Worm (Caenorhabditis elegans) whole organism, mixed stage, embryonic: ENCODE data around the gene K09B3.1.

Experiments used
- M03D4.4 ChIP-seq: sonication (generic microtip); optimal IDR thresholded peaks from 2 replicates; lab custom pipeline; 2017; ENCODE audit warnings: mild to moderate bottlenecking, missing genetic modification characterization, missing compliant biosample characterization
- blmp-1 ChIP-seq: fragments of 150-350 bp; optimal IDR thresholded peaks from 2 replicates; lab custom pipeline; 2014; ENCODE audit warnings: missing biosample characterization, missing genetic modification characterization
- ceh-39 ChIP-seq: fragments of 150-350 bp; optimal IDR thresholded peaks from 2 replicates; lab custom pipeline; 2014; ENCODE audit warnings: missing biosample characterization, missing genetic modification characterization
- ceh-43 ChIP-seq: fragments of 200-800 bp; sonication (Bioruptor generic); optimal IDR thresholded peaks from 2 replicates; lab custom pipeline; 2018; ENCODE audit warnings: mild to moderate bottlenecking, missing genetic modification characterization, moderate library complexity, missing compliant biosample characterization
- ceh-83 ChIP-seq: fragments of 200-800 bp; sonication (Bioruptor generic); optimal IDR thresholded peaks from 2 replicates; lab custom pipeline; 2018; ENCODE audit warnings: mild to moderate bottlenecking, missing genetic modification characterization, missing compliant biosample characterization
- ces-1 ChIP-seq: fragments of 150-350 bp; optimal IDR thresholded peaks from 2 replicates; lab custom pipeline; 2014; ENCODE audit warnings: missing biosample characterization, missing genetic modification reagents, missing genetic modification characterization
- cnd-1 ChIP-seq: fragments of 200-800 bp; sonication (Bioruptor generic); optimal IDR thresholded peaks from 2 replicates; lab custom pipeline; 2018; ENCODE audit warnings: mild to moderate bottlenecking, missing genetic modification characterization, missing compliant biosample characterization
- drap-1 ChIP-seq: fragments of 200-800 bp; sonication (Bioruptor generic); optimal IDR thresholded peaks from 3 replicates; lab custom pipeline; 2018; ENCODE audit warnings: mild to moderate bottlenecking, missing genetic modification characterization, missing compliant biosample characterization
- elt-3 ChIP-seq: fragments of 150-350 bp; optimal IDR thresholded peaks from 2 replicates; lab custom pipeline; 2014; ENCODE audit warnings: missing biosample characterization, missing genetic modification characterization
- flh-1 ChIP-seq: fragments of 200-800 bp; sonication (Bioruptor generic); optimal IDR thresholded peaks from 2 replicates; lab custom pipeline; 2018; ENCODE audit warnings: mild to moderate bottlenecking, missing genetic modification characterization, moderate library complexity, missing compliant biosample characterization
- ham-2 ChIP-seq: fragments of 200-800 bp; sonication (Bioruptor generic); optimal IDR thresholded peaks from 2 replicates; lab custom pipeline; 2018; ENCODE audit warnings: mild to moderate bottlenecking, missing genetic modification characterization, missing compliant biosample characterization
- hlh-1 ChIP-seq: fragments of 150-350 bp; optimal IDR thresholded peaks from 2 replicates; lab custom pipeline; 2014; ENCODE audit warnings: missing biosample characterization, missing genetic modification reagents, missing genetic modification characterization
- lin-13 ChIP-seq: fragments of 150-350 bp; optimal IDR thresholded peaks from 2 replicates; lab custom pipeline; 2014; ENCODE audit warnings: missing biosample characterization, missing genetic modification characterization
- lin-32 ChIP-seq: fragments of 200-800 bp; sonication (Bioruptor generic); optimal IDR thresholded peaks from 2 replicates; lab custom pipeline; 2018; ENCODE audit warnings: mild to moderate bottlenecking, missing genetic modification characterization, missing compliant biosample characterization
- lsy-2 ChIP-seq: fragments of 150-350 bp; optimal IDR thresholded peaks from 2 replicates; lab custom pipeline; 2014; ENCODE audit warnings: missing biosample characterization, missing genetic modification characterization
- mab-5 ChIP-seq: fragments of 150-350 bp; optimal IDR thresholded peaks from 2 replicates; lab custom pipeline; 2014; ENCODE audit warnings: missing biosample characterization, missing genetic modification characterization
- mep-1 ChIP-seq: fragments of 150-350 bp; optimal IDR thresholded peaks from 2 replicates; lab custom pipeline; 2017; ENCODE audit warnings: missing biosample characterization, missing genetic modification reagents, missing genetic modification characterization, inconsistent platforms
- mls-2 ChIP-seq: sonication (generic microtip); optimal IDR thresholded peaks from 2 replicates; lab custom pipeline; 2016; ENCODE audit warnings: mild to moderate bottlenecking, missing genetic modification characterization, moderate library complexity, missing compliant biosample characterization
- nhr-12 ChIP-seq: fragments of 150-350 bp; optimal IDR thresholded peaks from 2 replicates; lab custom pipeline; 2014; ENCODE audit warnings: missing biosample characterization, missing genetic modification characterization
- nhr-2 ChIP-seq: fragments of 150-350 bp; optimal IDR thresholded peaks from 2 replicates; lab custom pipeline; 2014; ENCODE audit warnings: missing biosample characterization, missing genetic modification characterization
- nhr-237 ChIP-seq: fragments of 150-350 bp; optimal IDR thresholded peaks from 2 replicates; lab custom pipeline; 2014; ENCODE audit warnings: missing biosample characterization, missing genetic modification characterization
- nhr-76 ChIP-seq: sonication (generic microtip); optimal IDR thresholded peaks from 2 replicates; lab custom pipeline; 2017; ENCODE audit warnings: missing biosample characterization, missing genetic modification characterization
- pha-4 ChIP-seq: fragments of 150-350 bp; optimal IDR thresholded peaks from 2 replicates; lab custom pipeline; 2018; ENCODE audit warnings: missing biosample characterization, missing genetic modification reagents, missing genetic modification characterization
- snpc-4 ChIP-seq: fragments of 150-350 bp; optimal IDR thresholded peaks from 2 replicates; lab custom pipeline; 2014; ENCODE audit warnings: missing biosample characterization, missing genetic modification characterization
- sptf-1 ChIP-seq: sonication (generic microtip); optimal IDR thresholded peaks from 2 replicates; lab custom pipeline; 2017; ENCODE audit warnings: mild to moderate bottlenecking, missing genetic modification characterization, moderate library complexity, missing compliant biosample characterization
- tbx-8 ChIP-seq: fragments of 200-800 bp; sonication (Bioruptor generic); optimal IDR thresholded peaks from 2 replicates; lab custom pipeline; 2018; ENCODE audit warnings: mild to moderate bottlenecking, missing genetic modification characterization, moderate library complexity, missing compliant biosample characterization
- unc-120 ChIP-seq: sonication (generic microtip); optimal IDR thresholded peaks from 2 replicates; lab custom pipeline; 2017; ENCODE audit warnings: missing genetic modification characterization, missing compliant biosample characterization; ENCODE audit not compliant: poor library complexity, severe bottlenecking
- unc-39 ChIP-seq: fragments of 150-350 bp; optimal IDR thresholded peaks from 2 replicates; lab custom pipeline; 2014; ENCODE audit warnings: missing biosample characterization, missing genetic modification characterization
- unc-62 ChIP-seq: fragments of 150-350 bp; optimal IDR thresholded peaks from 2 replicates; lab custom pipeline; 2014; ENCODE audit warnings: missing biosample characterization, missing genetic modification reagents, missing genetic modification characterization
- ztf-11 ChIP-seq: fragments of 150-350 bp; optimal IDR thresholded peaks from 2 replicates; lab custom pipeline; 2014; ENCODE audit warnings: missing biosample characterization, missing genetic modification characterization

Gene K09B3.1

ce11 chrIV:3794437-3794836, at the start of gene K09B3.1:
Gene K09B3.1, plus strand, starts transcription at chrIV:3794737.
- no peak for TF ChIP-seq ham-2 (GFP tag; lab: Kevin White, UChicago)
- TF ChIP-seq drap-1 (GFP tag; lab: Kevin White, UChicago) = no peak
- TF ChIP-seq, all 35 proteins: peak for 0

DNA sequence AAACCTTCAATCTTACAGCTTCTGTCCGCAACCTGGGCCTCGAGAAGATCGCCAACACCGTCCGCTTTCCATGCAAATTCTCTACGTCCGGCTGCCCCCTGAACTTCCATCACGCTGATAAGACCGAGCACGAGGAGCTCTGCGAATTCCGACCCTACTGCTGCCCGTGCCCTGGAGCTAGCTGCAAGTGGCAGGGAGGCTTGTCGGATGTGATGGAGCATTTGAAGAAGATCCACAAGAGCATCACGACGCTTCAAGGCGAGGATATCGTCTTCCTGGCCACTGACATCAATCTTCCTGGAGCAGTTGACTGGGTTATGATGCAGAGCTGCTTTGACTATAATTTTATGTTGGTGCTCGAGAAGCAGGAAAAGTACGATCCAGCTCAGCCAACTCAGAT, 48.7 kb upstream of the K09B3.1 start:
- no peak for TF ChIP-seq mep-1
- TF ChIP-seq flh-1 = no peak
- no peak for TF ChIP-seq ztf-11 (tag; lab: Kevin White, UChicago)
- TF ChIP-seq lsy-2 (tag; lab: Kevin White, UChicago) = no peak
- TF ChIP-seq cnd-1 (tag; lab: Kevin White, UChicago) = no peak
- no peak for TF ChIP-seq mab-5 (tag; lab: Kevin White, UChicago)
- no peak for TF ChIP-seq tbx-8 (GFP tag; lab: Kevin White, UChicago)
- TF ChIP-seq ceh-43 = no peak
- no peak for TF ChIP-seq nhr-76
- no peak for TF ChIP-seq blmp-1 (tag; lab: Kevin White, UChicago)
- TF ChIP-seq unc-39 (tag; lab: Kevin White, UChicago) = no peak
- TF ChIP-seq ham-2 (GFP tag; lab: Kevin White, UChicago) = no peak
- no peak for TF ChIP-seq ces-1 (GFP tag; lab: Kevin White, UChicago)
- no peak for TF ChIP-seq lin-13 (tag; lab: Kevin White, UChicago)
- no peak for TF ChIP-seq nhr-12 (tag; lab: Kevin White, UChicago)
- no peak for TF ChIP-seq sptf-1 (tag; lab: Kevin White, UChicago)
- no peak for TF ChIP-seq snpc-4

DNA sequence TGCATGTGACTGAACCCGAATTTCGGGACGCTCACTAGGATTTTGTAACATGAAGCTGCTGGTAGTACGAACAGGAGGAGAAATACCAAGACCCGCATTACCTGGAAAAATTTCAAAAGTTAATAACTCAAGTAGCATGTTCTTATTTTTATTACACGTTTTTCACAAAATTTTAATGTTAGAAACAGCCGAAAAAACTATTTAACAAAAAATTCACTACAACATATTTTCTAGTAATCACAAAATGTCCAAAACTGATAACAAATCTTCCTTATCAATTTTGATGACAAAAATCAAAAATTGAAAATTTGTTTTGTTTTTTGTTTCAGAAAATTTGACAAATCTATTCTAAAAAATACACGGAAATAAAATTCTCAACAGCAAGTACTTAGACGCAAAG, 43.5 kb upstream of the K09B3.1 start, which contains the start of gene ugt-45:
ugt-45 (minus strand) TSS at position 101 of the 400 bp plus-strand sequence.
- no peak for TF ChIP-seq ceh-83 (GFP tag; lab: Kevin White, UChicago)
- no peak for TF ChIP-seq unc-62 (GFP tag; lab: Kevin White, UChicago)
- no peak for TF ChIP-seq ceh-39 (tag; lab: Kevin White, UChicago)
- TF ChIP-seq M03D4.4 = no peak
- TF ChIP-seq unc-120 (tag; lab: Kevin White, UChicago) = no peak
- TF ChIP-seq flh-1 = no peak
- no peak for TF ChIP-seq pha-4 (tag; lab: Kevin White, UChicago)
- no peak for TF ChIP-seq hlh-1 (tag; lab: Kevin White, UChicago)
- TF ChIP-seq mls-2 (tag; lab: Kevin White, UChicago) = no peak
- no peak for TF ChIP-seq nhr-76
- no peak for TF ChIP-seq tbx-8 (GFP tag; lab: Kevin White, UChicago)
- no peak for TF ChIP-seq ham-2 (GFP tag; lab: Kevin White, UChicago)
- no peak for TF ChIP-seq lsy-2 (tag; lab: Kevin White, UChicago)
- TF ChIP-seq cnd-1 (tag; lab: Kevin White, UChicago) = no peak
- TF ChIP-seq ztf-11 (tag; lab: Kevin White, UChicago) = no peak
- TF ChIP-seq snpc-4 = no peak
- no peak for TF ChIP-seq sptf-1 (tag; lab: Kevin White, UChicago)
- TF ChIP-seq nhr-237 = no peak
- no peak for TF ChIP-seq ces-1 (GFP tag; lab: Kevin White, UChicago)
- no peak for TF ChIP-seq unc-39 (tag; lab: Kevin White, UChicago)

DNA sequence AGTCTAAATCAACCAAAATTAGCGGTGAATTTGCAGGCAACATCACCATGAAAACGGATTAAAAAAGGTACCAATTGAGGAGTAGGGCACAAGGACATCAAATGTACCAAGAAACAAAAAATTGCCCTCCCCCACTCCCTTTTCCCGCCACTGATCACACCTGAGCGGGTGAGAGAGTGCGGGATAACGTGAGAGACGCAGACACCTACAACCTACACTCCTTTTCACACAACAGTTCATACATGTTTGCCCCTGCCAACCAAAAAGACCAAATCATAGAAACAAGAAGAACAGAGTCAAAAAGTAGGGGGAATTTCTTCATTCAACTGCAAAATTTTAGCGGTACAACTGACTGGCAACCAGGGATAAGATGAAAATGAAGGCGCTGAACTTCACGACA, 42.3 kb upstream of the K09B3.1 start:
- TF ChIP-seq nhr-76 = no peak
- TF ChIP-seq cnd-1 (tag; lab: Kevin White, UChicago) = no peak
- TF ChIP-seq elt-3 (tag; lab: Kevin White, UChicago) = no peak
- no peak for TF ChIP-seq pha-4 (tag; lab: Kevin White, UChicago)
- no peak for TF ChIP-seq lin-13 (tag; lab: Kevin White, UChicago)
- TF ChIP-seq ceh-83 (GFP tag; lab: Kevin White, UChicago) = no peak
- no peak for TF ChIP-seq mep-1
- no peak for TF ChIP-seq drap-1 (GFP tag; lab: Kevin White, UChicago)
- no peak for TF ChIP-seq ztf-11 (tag; lab: Kevin White, UChicago)
- no peak for TF ChIP-seq unc-120 (tag; lab: Kevin White, UChicago)
- no peak for TF ChIP-seq ceh-43
- TF ChIP-seq lin-32 (GFP tag; lab: Kevin White, UChicago) = no peak
- no peak for TF ChIP-seq blmp-1 (tag; lab: Kevin White, UChicago)
- TF ChIP-seq ces-1 (GFP tag; lab: Kevin White, UChicago) = no peak
- no peak for TF ChIP-seq unc-62 (GFP tag; lab: Kevin White, UChicago)
- no peak for TF ChIP-seq lsy-2 (tag; lab: Kevin White, UChicago)
- TF ChIP-seq tbx-8 (GFP tag; lab: Kevin White, UChicago) = no peak
- no peak for TF ChIP-seq nhr-2 (tag; lab: Kevin White, UChicago)

DNA sequence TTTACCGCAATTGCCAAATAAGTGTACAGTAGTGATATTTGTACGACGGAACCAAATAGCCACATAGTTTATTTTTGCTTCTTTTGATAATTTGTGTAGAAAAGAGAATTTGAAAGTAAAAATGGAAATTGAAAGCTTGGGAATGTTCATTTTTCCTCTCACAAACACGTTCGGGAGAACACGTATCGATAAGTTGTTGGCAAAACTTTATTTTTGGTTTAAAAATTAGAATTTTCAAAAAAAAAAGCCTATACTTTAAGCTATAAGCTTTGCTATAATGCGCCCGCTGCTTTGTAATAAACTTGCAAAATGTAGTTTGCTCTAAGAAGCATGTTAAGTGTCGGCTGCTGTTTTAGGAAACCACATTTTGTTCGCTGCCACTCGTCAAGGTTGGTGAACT, 39.2 kb upstream of the K09B3.1 start, which contains the start of gene Y37E11AR.7:
Y37E11AR.7 (minus strand) TSS at position 101 of the 400 bp plus-strand sequence.
- TF ChIP-seq ceh-39 (tag; lab: Kevin White, UChicago) (no peak), nhr-2 (tag; lab: Kevin White, UChicago) (peak; percentile 45)
